Fruit fly (Drosophila melanogaster): ENCODE measurements around the gene CG15812.
A peak's percentile ranks its signal among the peaks of the same experiment; 100 is the strongest.

CG15812 gene

dm6 chr3L:3192912-3193311, 33.1 kb downstream of the CG15812 start, which contains the start of gene Hsp83 (continued):
- TF ChIP-seq B-H2 (GFP tag; optimal IDR thresholded peaks at IDR 0.05), result peak; percentile 99
- peak; percentile 87 for TF ChIP-seq Jarid2 (GFP tag; optimal IDR thresholded peaks at IDR 0.05)
- peak; percentile 74 for TF ChIP-seq CG12155 (GFP tag; optimal IDR thresholded peaks at IDR 0.05)
- TF ChIP-seq stc (GFP tag; IDR thresholded peaks at IDR 0.05), result peak; percentile 96
- peak; percentile 92 for TF ChIP-seq sim (GFP tag; IDR thresholded peaks at IDR 0.05)
- peak; percentile 94 for TF ChIP-seq CG3407 (GFP tag; optimal IDR thresholded peaks at IDR 0.05)
- TF ChIP-seq Hmr (GFP tag; optimal IDR thresholded peaks at IDR 0.05), result peak; percentile 99
- peak; percentile 88 for TF ChIP-seq da (GFP tag; optimal IDR thresholded peaks at IDR 0.05)
- TF ChIP-seq pita (GFP tag; optimal IDR thresholded peaks at IDR 0.05), result peak; percentile 6
- peak; percentile 60 for TF ChIP-seq CG10565 (GFP tag; optimal IDR thresholded peaks at IDR 0.05)
- peak; percentile 88 for TF ChIP-seq dati (GFP tag; IDR thresholded peaks at IDR 0.05)
- TF ChIP-seq Dll (GFP tag; IDR thresholded peaks at IDR 0.05; ENCODE audit: partially characterized antibody), result no peak
- TF ChIP-seq z (GFP tag; IDR thresholded peaks at IDR 0.05), result peak; percentile 73
- TF ChIP-seq HHEX (GFP tag; optimal IDR thresholded peaks at IDR 0.05), result peak; percentile 99
- TF ChIP-seq HmgZ (tag; optimal IDR thresholded peaks at IDR 0.05), result peak; percentile 97
- peak; percentile 65 for TF ChIP-seq Aef1 (GFP tag; IDR thresholded peaks at IDR 0.05)
- TF ChIP-seq Max (GFP tag; optimal IDR thresholded peaks at IDR 0.05), result peak; percentile 87
- peak; percentile 88 for TF ChIP-seq jumu (GFP tag; optimal IDR thresholded peaks at IDR 0.05)
- TF ChIP-seq Fer1 (GFP tag; optimal IDR thresholded peaks at IDR 0.05), result peak; percentile 100
- peak; percentile 94 for TF ChIP-seq nerfin-1 (tag; optimal IDR thresholded peaks at IDR 0.05)
- peak; percentile 81 for TF ChIP-seq slou (GFP tag; optimal IDR thresholded peaks at IDR 0.05)
- peak; percentile 80; the same call in 2 of the 3 replicates for TF ChIP-seq C15 (GFP tag; IDR thresholded peaks at IDR 0.05)
- peak; percentile 90 for TF ChIP-seq CG3726 (GFP tag; IDR thresholded peaks at IDR 0.05)
- TF ChIP-seq wek (GFP tag; optimal IDR thresholded peaks at IDR 0.05), result peak; percentile 97
- peak; percentile 99 for TF ChIP-seq CrebB (tag; optimal IDR thresholded peaks at IDR 0.05)
- TF ChIP-seq Ravus (GFP tag; IDR thresholded peaks at IDR 0.05), result peak; percentile 25; the same call in 1 of the 2 replicates
- TF ChIP-seq pros (GFP tag; optimal IDR thresholded peaks at IDR 0.05), result peak; percentile 82
- peak; percentile 93 for TF ChIP-seq NC2α (GFP tag; optimal IDR thresholded peaks at IDR 0.05)
- TF ChIP-seq tll (GFP tag; optimal IDR thresholded peaks at IDR 0.05), result no peak
- peak; percentile 91 for TF ChIP-seq Atf3 (GFP tag; optimal IDR thresholded peaks at IDR 0.05)
- peak; percentile 80 for TF ChIP-seq CTCF (GFP tag; optimal IDR thresholded peaks at IDR 0.05)
- TF ChIP-seq ci (GFP tag; IDR thresholded peaks at IDR 0.05), result peak; percentile 99
- TF ChIP-seq hth (optimal IDR thresholded peaks at IDR 0.05), result no peak
- TF ChIP-seq Hey (tag; optimal IDR thresholded peaks at IDR 0.05), result peak; percentile 96
- TF ChIP-seq Hr3 (GFP tag; optimal IDR thresholded peaks at IDR 0.05), result peak; percentile 73
- TF ChIP-seq sima (GFP tag; optimal IDR thresholded peaks at IDR 0.05), result peak; percentile 92
- peak; percentile 38; the same call in 1 of the 2 replicates for TF ChIP-seq sisA (GFP tag; IDR thresholded peaks at IDR 0.05)
- peak; percentile 76 for TF ChIP-seq CG9797 (GFP tag; optimal IDR thresholded peaks at IDR 0.05)
- TF ChIP-seq gfzf (GFP tag; optimal IDR thresholded peaks at IDR 0.05), result peak; percentile 23
- peak; percentile 86 for TF ChIP-seq Dip3 (GFP tag; optimal IDR thresholded peaks at IDR 0.05)
- TF ChIP-seq Tbp (GFP tag; optimal IDR thresholded peaks at IDR 0.05), result no peak
- TF ChIP-seq esg (GFP tag; conservative IDR thresholded peaks at IDR 0.05), result peak; percentile 63
- peak; percentile 99 for TF ChIP-seq ash1 (GFP tag; optimal IDR thresholded peaks at IDR 0.05)
- peak; percentile 80 for TF ChIP-seq ftz-f1 (GFP tag; optimal IDR thresholded peaks at IDR 0.05)
- TF ChIP-seq CG15696 (tag; optimal IDR thresholded peaks at IDR 0.05), result peak; percentile 36
- no peak for TF ChIP-seq Lpt (GFP tag; optimal IDR thresholded peaks at IDR 0.05)
- no peak for TF ChIP-seq Myb (GFP tag; optimal IDR thresholded peaks at IDR 0.05)
- TF ChIP-seq CG14441 (GFP tag; IDR thresholded peaks at IDR 0.05), result peak; percentile 83
- peak; percentile 93 for TF ChIP-seq ac (GFP tag; optimal IDR thresholded peaks at IDR 0.05)
- TF ChIP-seq Bteb2 (GFP tag; optimal IDR thresholded peaks at IDR 0.05), result peak; percentile 90
- TF ChIP-seq jigr1 (GFP tag; IDR thresholded peaks at IDR 0.05), result no peak
- TF ChIP-seq CkIIα-i1 (GFP tag; IDR thresholded peaks at IDR 0.05), result peak; percentile 26; the same call in 1 of the 2 replicates
